Worm (Caenorhabditis elegans): Measurements from ENCODE around the gene T15H9.4.

Gene T15H9.4

ce11 chrII:9604063-9604462 is 7.6 kb upstream of the T15H9.4 start:
- no peak for TF ChIP-seq R02D3.7 (tag; optimal IDR thresholded peaks at IDR 0.05)
- no peak for TF ChIP-seq nhr-12 (tag; optimal IDR thresholded peaks at IDR 0.05)
- TF ChIP-seq skn-1 (tag; optimal IDR thresholded peaks at IDR 0.05), result no peak
- no peak for TF ChIP-seq F13H6.1 (tag; optimal IDR thresholded peaks at IDR 0.05)
- no peak for TF ChIP-seq elt-1 (tag; optimal IDR thresholded peaks at IDR 0.05)
- TF ChIP-seq crh-2 (tag; optimal IDR thresholded peaks at IDR 0.05), result peak; percentile 10
- no peak for TF ChIP-seq ZK546.5 (tag; optimal IDR thresholded peaks at IDR 0.05)
- no peak for TF ChIP-seq elt-3 (tag; optimal IDR thresholded peaks at IDR 0.05)
- no peak for TF ChIP-seq ztf-11 (tag; optimal IDR thresholded peaks at IDR 0.05)
- peak; percentile 40 for TF ChIP-seq nhr-129 (tag; optimal IDR thresholded peaks at IDR 0.05)
- no peak for TF ChIP-seq nhr-237 (tag; optimal IDR thresholded peaks at IDR 0.05)
- peak; percentile 14 for TF ChIP-seq gmeb-1 (tag; optimal IDR thresholded peaks at IDR 0.05)
- peak; percentile 13 for TF ChIP-seq nhr-25 (tag; optimal IDR thresholded peaks at IDR 0.05)
- TF ChIP-seq egl-27 (tag; optimal IDR thresholded peaks at IDR 0.05), result no peak
- no peak for TF ChIP-seq C34F6.9 (tag; optimal IDR thresholded peaks at IDR 0.05)
- no peak for TF ChIP-seq lin-13 (GFP tag; optimal IDR thresholded peaks at IDR 0.05)
- no peak for TF ChIP-seq unc-55 (GFP tag; optimal IDR thresholded peaks at IDR 0.05)
- no peak for TF ChIP-seq mdl-1 (tag; optimal IDR thresholded peaks at IDR 0.05)
- TF ChIP-seq nhr-77 (tag; optimal IDR thresholded peaks at IDR 0.05), result no peak
- TF ChIP-seq ztf-1 (GFP tag; conservative IDR thresholded peaks at IDR 0.05), result no peak
- TF ChIP-seq lin-11 (tag; optimal IDR thresholded peaks at IDR 0.05), result no peak
- TF ChIP-seq nhr-21 (tag; optimal IDR thresholded peaks at IDR 0.05), result no peak
- no peak for TF ChIP-seq ceh-16 (tag; optimal IDR thresholded peaks at IDR 0.05)
- TF ChIP-seq fos-1 (tag; optimal IDR thresholded peaks at IDR 0.05), result peak; percentile 8
- peak; percentile 65 for TF ChIP-seq sma-9 (GFP tag; optimal IDR thresholded peaks at IDR 0.05)
- no peak for TF ChIP-seq sma-9 (tag; optimal IDR thresholded peaks at IDR 0.05)

- TF ChIP-seq crh-2 (tag; optimal IDR thresholded peaks at IDR 0.05), result no peak
- peak; percentile 27 for TF ChIP-seq skn-1 (tag; optimal IDR thresholded peaks at IDR 0.05)
Measured at ce11 chrII:9604685-9605084, 7.0 kb upstream of the T15H9.4 start.

- TF ChIP-seq nhr-25 (tag; optimal IDR thresholded peaks at IDR 0.05) (peak; percentile 17), unc-62 (GFP tag; optimal IDR thresholded peaks at IDR 0.05) (no peak), crh-2 (tag; optimal IDR thresholded peaks at IDR 0.05) (peak; percentile 52), sma-9 (GFP tag; optimal IDR thresholded peaks at IDR 0.05) (peak; percentile 59), sma-9 (tag; optimal IDR thresholded peaks at IDR 0.05) (no peak), nhr-129 (tag; optimal IDR thresholded peaks at IDR 0.05) (peak; percentile 65), nhr-11 (tag; optimal IDR thresholded peaks at IDR 0.05) (no peak), nhr-21 (tag; optimal IDR thresholded peaks at IDR 0.05) (no peak), snpc-4 (tag; optimal IDR thresholded peaks at IDR 0.05) (no peak), lsy-2 (tag; optimal IDR thresholded peaks at IDR 0.05) (peak in 1 of 2 experiments; percentile 20), nhr-12 (tag; optimal IDR thresholded peaks at IDR 0.05) (no peak)
Measured at ce11 chrII:9605336-9605735, 6.3 kb upstream of the T15H9.4 start, which contains the start of gene nhr-19. nhr-19 (minus strand) TSS chrII:9605526.

- peak; percentile 87 for TF ChIP-seq sma-9 (GFP tag; optimal IDR thresholded peaks at IDR 0.05)
- no peak for TF ChIP-seq sma-9 (tag; optimal IDR thresholded peaks at IDR 0.05)
- peak; percentile 54 for TF ChIP-seq nhr-21 (tag; optimal IDR thresholded peaks at IDR 0.05)
- TF ChIP-seq lin-39 (tag; optimal IDR thresholded peaks at IDR 0.05), result no peak
- peak; percentile 57 for TF ChIP-seq nhr-25 (tag; optimal IDR thresholded peaks at IDR 0.05)
- no peak for TF ChIP-seq ZK546.5 (tag; optimal IDR thresholded peaks at IDR 0.05)
- peak; percentile 49 for TF ChIP-seq ceh-16 (tag; optimal IDR thresholded peaks at IDR 0.05)
- peak; percentile 6 for TF ChIP-seq C34F6.9 (tag; optimal IDR thresholded peaks at IDR 0.05)
- no peak for TF ChIP-seq F13H6.1 (tag; optimal IDR thresholded peaks at IDR 0.05)
- TF ChIP-seq unc-55 (GFP tag; optimal IDR thresholded peaks at IDR 0.05), result no peak
- peak; percentile 72 for TF ChIP-seq blmp-1 (tag; optimal IDR thresholded peaks at IDR 0.05; ENCODE audit: insufficient read depth)
- TF ChIP-seq nhr-237 (tag; optimal IDR thresholded peaks at IDR 0.05), result no peak
- TF ChIP-seq peb-1 (tag; optimal IDR thresholded peaks at IDR 0.05), result no peak
- TF ChIP-seq mdl-1 (tag; optimal IDR thresholded peaks at IDR 0.05), result peak in 1 of 2 experiments; percentile 4
- TF ChIP-seq mab-5 (tag; optimal IDR thresholded peaks at IDR 0.05), result no peak
- TF ChIP-seq R02D3.7 (tag; optimal IDR thresholded peaks at IDR 0.05), result no peak
- TF ChIP-seq crh-2 (tag; optimal IDR thresholded peaks at IDR 0.05), result no peak
Measured at ce11 chrII:9605954-9606353, 5.7 kb upstream of the T15H9.4 start.

Data from whole organism, L2 larva.